Worm (Caenorhabditis elegans) whole organism, early embryonic: ENCODE measurements around the gene F54D12.9.

ENCODE experiments used
- B0310.2 ChIP-seq: sonication (generic microtip); optimal IDR thresholded peaks from 2 replicates; lab custom pipeline; 2016; ENCODE audit warnings: mild to moderate bottlenecking, missing genetic modification characterization, missing compliant biosample characterization
- F13C5.2 ChIP-seq: sonication (generic microtip); optimal IDR thresholded peaks from 2 replicates; lab custom pipeline; 2017; ENCODE audit warnings: mild to moderate bottlenecking, missing genetic modification characterization, inconsistent platforms, missing compliant biosample characterization
- aly-1 ChIP-seq: sonication (generic microtip); optimal IDR thresholded peaks from 2 replicates; lab custom pipeline; 2016; ENCODE audit warnings: missing genetic modification characterization, missing compliant biosample characterization
- ama-1 ChIP-seq: fragments of 150-350 bp; optimal IDR thresholded peaks from 2 replicates; lab custom pipeline; 2014
- ceh-13 ChIP-seq: fragments of 200-800 bp; sonication (Bioruptor generic); optimal IDR thresholded peaks from 2 replicates; lab custom pipeline; 2018; ENCODE audit warnings: mild to moderate bottlenecking, missing genetic modification characterization, missing compliant biosample characterization
- ceh-36 ChIP-seq: sonication (generic microtip); optimal IDR thresholded peaks from 2 replicates; lab custom pipeline; 2016; ENCODE audit warnings: missing genetic modification characterization, inconsistent platforms, missing compliant biosample characterization
- ets-7 ChIP-seq: sonication (generic microtip); optimal IDR thresholded peaks from 2 replicates; lab custom pipeline; 2016; ENCODE audit warnings: missing genotype, missing genetic modification characterization, missing compliant biosample characterization
- flt-1 ChIP-seq: fragments of 200-800 bp; sonication (Bioruptor generic); IDR thresholded peaks from 2 replicates; pipeline ENCODE4 v1.3.6; 2022; ENCODE audit warnings: missing genetic modification characterization, missing compliant biosample characterization
- hmbx-1 ChIP-seq: sonication (generic microtip); optimal IDR thresholded peaks from 2 replicates; lab custom pipeline; 2016; ENCODE audit warnings: mild to moderate bottlenecking, missing genetic modification characterization, missing compliant biosample characterization
- hmg-4 ChIP-seq: fragments of 200-800 bp; sonication (Bioruptor generic); optimal IDR thresholded peaks from 2 replicates; lab custom pipeline; 2018; ENCODE audit warnings: mild to moderate bottlenecking, missing genetic modification characterization, missing compliant biosample characterization
- hnd-1 ChIP-seq: sonication (generic microtip); optimal IDR thresholded peaks from 2 replicates; lab custom pipeline; 2016; ENCODE audit warnings: missing genetic modification characterization, missing compliant biosample characterization
- pes-1 ChIP-seq: fragments of 200-800 bp; sonication (Bioruptor generic); IDR thresholded peaks from 2 replicates; pipeline ENCODE4 v1.3.6; 2022; ENCODE audit warnings: missing genetic modification reagents, missing genetic modification characterization, missing compliant biosample characterization
- scrt-1 ChIP-seq: fragments of 200-800 bp; sonication (Bioruptor generic); IDR thresholded peaks from 2 replicates; pipeline ENCODE4 v1.3.6; 2022; ENCODE audit warnings: missing genetic modification characterization, missing compliant biosample characterization
- sea-1 ChIP-seq: fragments of 200-800 bp; sonication (Bioruptor generic); conservative IDR thresholded peaks from 2 replicates; pipeline ENCODE4 v1.3.6; 2022; ENCODE audit warnings: missing genetic modification characterization, missing compliant biosample characterization
- tbx-11 ChIP-seq: fragments of 200-800 bp; sonication (Bioruptor generic); IDR thresholded peaks from 2 replicates; pipeline ENCODE4 v1.3.6; 2022; ENCODE audit warnings: missing genetic modification characterization, missing compliant biosample characterization
- tbx-37 ChIP-seq: fragments of 200-800 bp; sonication (Bioruptor generic); conservative IDR thresholded peaks from 2 replicates; pipeline ENCODE4 v1.3.6; 2022; ENCODE audit warnings: missing genetic modification reagents, missing genetic modification characterization, missing compliant biosample characterization
- tra-4 ChIP-seq: sonication (generic microtip); optimal IDR thresholded peaks from 2 replicates; lab custom pipeline; 2017; ENCODE audit warnings: missing genetic modification characterization, missing compliant biosample characterization

The F54D12.9 gene

ce11 chrII:1378259-1378658 lies 3.3 kb downstream of the F54D12.9 start, which contains the start of gene F54D12.10:
Gene F54D12.10, minus strand, starts transcription at chrII:1378359.
- no peak for TF ChIP-seq hmg-4 (GFP tag; lab: Kevin White, UChicago)
- no peak for TF ChIP-seq hnd-1 (tag; lab: Kevin White, UChicago)
- TF ChIP-seq tbx-37 (GFP tag; lab: Robert Waterston, UW) = no peak
- no peak for TF ChIP-seq sea-1 (GFP tag; lab: Robert Waterston, UW)
- TF ChIP-seq ceh-13 = no peak
- no peak for TF ChIP-seq hmbx-1 (tag; lab: Kevin White, UChicago)
- no peak for TF ChIP-seq ceh-36 (tag; lab: Kevin White, UChicago)
- TF ChIP-seq ama-1 (lab: Kevin White, UChicago) = no peak
- no peak for TF ChIP-seq flt-1 (GFP tag; lab: Robert Waterston, UW)
- no peak for TF ChIP-seq tbx-11
- no peak for TF ChIP-seq aly-1
- no peak for TF ChIP-seq ets-7 (tag; lab: Kevin White, UChicago)
- no peak for TF ChIP-seq scrt-1 (GFP tag; lab: Robert Waterston, UW)
- no peak for TF ChIP-seq B0310.2 (tag; lab: Kevin White, UChicago)
- TF ChIP-seq pes-1 (GFP tag; lab: Robert Waterston, UW) = no peak
- TF ChIP-seq tra-4 (tag; lab: Kevin White, UChicago) = no peak
- no peak for TF ChIP-seq F13C5.2 (tag; lab: Kevin White, UChicago)

ce11 chrII:1376795-1377194 lies 4.7 kb downstream of the F54D12.9 start:
- TF ChIP-seq ama-1 (lab: Kevin White, UChicago) = no peak
- TF ChIP-seq aly-1 = no peak
- TF ChIP-seq B0310.2 (tag; lab: Kevin White, UChicago) = no peak
- no peak for TF ChIP-seq F13C5.2 (tag; lab: Kevin White, UChicago)
- TF ChIP-seq ceh-36 (tag; lab: Kevin White, UChicago) = no peak
- TF ChIP-seq ets-7 (tag; lab: Kevin White, UChicago) = no peak
- no peak for TF ChIP-seq pes-1 (GFP tag; lab: Robert Waterston, UW)
- no peak for TF ChIP-seq flt-1 (GFP tag; lab: Robert Waterston, UW)
- TF ChIP-seq scrt-1 (GFP tag; lab: Robert Waterston, UW) = no peak
- TF ChIP-seq tra-4 (tag; lab: Kevin White, UChicago) = no peak
- no peak for TF ChIP-seq hmg-4 (GFP tag; lab: Kevin White, UChicago)
- no peak for TF ChIP-seq ceh-13
- TF ChIP-seq hnd-1 (tag; lab: Kevin White, UChicago) = no peak
- TF ChIP-seq hmbx-1 (tag; lab: Kevin White, UChicago) = no peak
- no peak for TF ChIP-seq sea-1 (GFP tag; lab: Robert Waterston, UW)
- TF ChIP-seq tbx-11 = no peak
- TF ChIP-seq tbx-37 (GFP tag; lab: Robert Waterston, UW) = no peak

ce11 chrII:1375627-1376026 lies 5.9 kb downstream of the F54D12.9 start:
- no peak for TF ChIP-seq tbx-11
- no peak for TF ChIP-seq sea-1 (GFP tag; lab: Robert Waterston, UW)
- no peak for TF ChIP-seq hmbx-1 (tag; lab: Kevin White, UChicago)
- TF ChIP-seq scrt-1 (GFP tag; lab: Robert Waterston, UW) = no peak
- TF ChIP-seq aly-1 = no peak
- no peak for TF ChIP-seq ceh-36 (tag; lab: Kevin White, UChicago)
- no peak for TF ChIP-seq flt-1 (GFP tag; lab: Robert Waterston, UW)
- TF ChIP-seq B0310.2 (tag; lab: Kevin White, UChicago) = no peak
- no peak for TF ChIP-seq ceh-13

- TF ChIP-seq hnd-1 (tag; lab: Kevin White, UChicago) (no peak), sea-1 (GFP tag; lab: Robert Waterston, UW) (no peak), ama-1 (lab: Kevin White, UChicago) (no peak), ets-7 (tag; lab: Kevin White, UChicago) (no peak), tbx-11 (no peak), B0310.2 (tag; lab: Kevin White, UChicago) (no peak), hmg-4 (GFP tag; lab: Kevin White, UChicago) (no peak), F13C5.2 (tag; lab: Kevin White, UChicago) (no peak), tra-4 (tag; lab: Kevin White, UChicago) (no peak), pes-1 (GFP tag; lab: Robert Waterston, UW) (no peak), ceh-36 (tag; lab: Kevin White, UChicago) (no peak), tbx-37 (GFP tag; lab: Robert Waterston, UW) (no peak), ceh-13 (no peak), hmbx-1 (tag; lab: Kevin White, UChicago) (no peak), aly-1 (no peak), flt-1 (GFP tag; lab: Robert Waterston, UW) (no peak), scrt-1 (GFP tag; lab: Robert Waterston, UW) (no peak)
Observed at ce11 chrII:1374889-1375288, 6.6 kb downstream of the F54D12.9 start, which contains the start of gene rog-1. Gene rog-1, minus strand, starts transcription at chrII:1374989.

- TF ChIP-seq pes-1 (GFP tag; lab: Robert Waterston, UW) (no peak), sea-1 (GFP tag; lab: Robert Waterston, UW) (no peak), hmbx-1 (tag; lab: Kevin White, UChicago) (no peak), flt-1 (GFP tag; lab: Robert Waterston, UW) (no peak), ceh-36 (tag; lab: Kevin White, UChicago) (no peak), scrt-1 (GFP tag; lab: Robert Waterston, UW) (no peak), B0310.2 (tag; lab: Kevin White, UChicago) (no peak)
Observed at ce11 chrII:1374486-1374885, 7.0 kb downstream of the F54D12.9 start.

ce11 chrII:1372966-1373365 lies 8.6 kb downstream of the F54D12.9 start:
- TF ChIP-seq tra-4 (tag; lab: Kevin White, UChicago) (no peak), B0310.2 (tag; lab: Kevin White, UChicago) (no peak), aly-1 (no peak), ets-7 (tag; lab: Kevin White, UChicago) (no peak), pes-1 (GFP tag; lab: Robert Waterston, UW) (no peak)

ce11 chrII:1372138-1372537 lies 9.4 kb downstream of the F54D12.9 start:
- TF ChIP-seq scrt-1 (GFP tag; lab: Robert Waterston, UW) = no peak
- TF ChIP-seq sea-1 (GFP tag; lab: Robert Waterston, UW) = no peak
- TF ChIP-seq B0310.2 (tag; lab: Kevin White, UChicago) = no peak
- no peak for TF ChIP-seq tbx-11
- no peak for TF ChIP-seq hmbx-1 (tag; lab: Kevin White, UChicago)
- TF ChIP-seq F13C5.2 (tag; lab: Kevin White, UChicago) = no peak
- no peak for TF ChIP-seq tbx-37 (GFP tag; lab: Robert Waterston, UW)
- TF ChIP-seq pes-1 (GFP tag; lab: Robert Waterston, UW) = no peak
- no peak for TF ChIP-seq flt-1 (GFP tag; lab: Robert Waterston, UW)
- TF ChIP-seq ama-1 (lab: Kevin White, UChicago) = no peak
- TF ChIP-seq ceh-36 (tag; lab: Kevin White, UChicago) = no peak
- no peak for TF ChIP-seq hnd-1 (tag; lab: Kevin White, UChicago)
- no peak for TF ChIP-seq ceh-13
- no peak for TF ChIP-seq hmg-4 (GFP tag; lab: Kevin White, UChicago)
- TF ChIP-seq ets-7 (tag; lab: Kevin White, UChicago) = no peak
- no peak for TF ChIP-seq aly-1
- no peak for TF ChIP-seq tra-4 (tag; lab: Kevin White, UChicago)
